Fruit fly (Drosophila melanogaster) whole organism, pupa: ENCODE results near the gene CG3982.

ENCODE experiments used
- CG12605 ChIP-seq: fragments of 200-800 bp; sonication (Bioruptor generic); IDR thresholded peaks from 2 replicates; pipeline ENCODE4 v1.3.6; 2022; ENCODE audit warnings: missing biosample characterization, missing genetic modification characterization
- CG13204 ChIP-seq: fragments of 200-800 bp; sonication (Bioruptor generic); optimal IDR thresholded peaks from 2 replicates; lab custom pipeline; 2018; ENCODE audit warnings: missing biosample characterization, mild to moderate bottlenecking, missing genetic modification characterization, moderate library complexity
- CG14655 ChIP-seq: fragments of 200-800 bp; sonication (Bioruptor generic); optimal IDR thresholded peaks from 3 replicates; lab custom pipeline; 2017; ENCODE audit warnings: mild to moderate bottlenecking, missing biosample characterization, missing genetic modification reagents, missing genetic modification characterization
- CG32121 ChIP-seq: fragments of 200-800 bp; sonication (Bioruptor generic); IDR thresholded peaks from 2 replicates; pipeline ENCODE4 v1.3.6; 2022; ENCODE audit warnings: missing biosample characterization, missing genetic modification characterization
- CG34367 ChIP-seq: fragments of 200-800 bp; sonication (Bioruptor generic); optimal IDR thresholded peaks from 2 replicates; lab custom pipeline; 2018; ENCODE audit warnings: missing biosample characterization, mild to moderate bottlenecking, missing genetic modification characterization
- CG4496 ChIP-seq: fragments of 200-800 bp; sonication (Bioruptor generic); IDR thresholded peaks from 3 replicates; pipeline ENCODE4 v1.3.6; 2022; ENCODE audit warnings: missing biosample characterization, missing genetic modification characterization
- EcR ChIP-seq: fragments of 200-800 bp; sonication (Bioruptor generic); optimal IDR thresholded peaks from 3 replicates; lab custom pipeline; 2019; ENCODE audit warnings: missing biosample characterization, missing genetic modification characterization, mild to moderate bottlenecking, moderate library complexity, missing genetic modification reagents
- Ets98B ChIP-seq: fragments of 200-800 bp; sonication (Bioruptor generic); IDR thresholded peaks from 2 replicates; pipeline ENCODE4 v1.3.6; 2022; ENCODE audit warnings: missing biosample characterization, missing genetic modification characterization
- Pif1A ChIP-seq: fragments of 200-800 bp; sonication (Bioruptor generic); optimal IDR thresholded peaks from 3 replicates; lab custom pipeline; 2016; ENCODE audit warnings: missing biosample characterization, missing genetic modification characterization
- Pif1B ChIP-seq: fragments of 200-800 bp; sonication (Bioruptor generic); optimal IDR thresholded peaks from 3 replicates; lab custom pipeline; 2016; ENCODE audit warnings: missing biosample characterization, missing genetic modification characterization
- Snoo ChIP-seq: fragments of 200-800 bp; sonication (Bioruptor generic); optimal IDR thresholded peaks from 3 replicates; lab custom pipeline; 2017; ENCODE audit warnings: missing biosample characterization, mild to moderate bottlenecking, missing genetic modification characterization, inconsistent platforms
- gl ChIP-seq: fragments of 200-800 bp; sonication (Bioruptor generic); optimal IDR thresholded peaks from 2 replicates; lab custom pipeline; 2018; ENCODE audit warnings: missing biosample characterization, mild to moderate bottlenecking, missing genetic modification characterization
- rn ChIP-seq: fragments of 200-800 bp; sonication (Bioruptor generic); IDR thresholded peaks from 2 replicates; pipeline ENCODE4 v1.3.6; 2022; ENCODE audit warnings: missing biosample characterization, missing genetic modification characterization

dm6 chr3L:9398028-9398427 lies 19.2 kb downstream of the CG3982 start:
- TF ChIP-seq CG13204 (no peak), gl (tag; lab: Kevin White, UChicago) (no peak), EcR (GFP tag; lab: Kevin White, UChicago) (no peak), Snoo (tag; lab: Kevin White, UChicago) (no peak), Pif1A (GFP tag; lab: Kevin White, UChicago) (no peak), CG4496 (GFP tag; lab: Robert Waterston, UW) (no peak), CG32121 (GFP tag; lab: Robert Waterston, UW) (no peak), CG34367 (no peak), CG12605 (GFP tag; lab: Robert Waterston, UW) (no peak), Pif1B (GFP tag; lab: Kevin White, UChicago) (no peak), Ets98B (GFP tag; lab: Robert Waterston, UW) (no peak), rn (GFP tag; lab: Robert Waterston, UW) (no peak), CG14655 (GFP tag; lab: Kevin White, UChicago) (no peak)
